2 worm cellular contexts compared by ENCODE assay signal in the genomic region with DNA sequence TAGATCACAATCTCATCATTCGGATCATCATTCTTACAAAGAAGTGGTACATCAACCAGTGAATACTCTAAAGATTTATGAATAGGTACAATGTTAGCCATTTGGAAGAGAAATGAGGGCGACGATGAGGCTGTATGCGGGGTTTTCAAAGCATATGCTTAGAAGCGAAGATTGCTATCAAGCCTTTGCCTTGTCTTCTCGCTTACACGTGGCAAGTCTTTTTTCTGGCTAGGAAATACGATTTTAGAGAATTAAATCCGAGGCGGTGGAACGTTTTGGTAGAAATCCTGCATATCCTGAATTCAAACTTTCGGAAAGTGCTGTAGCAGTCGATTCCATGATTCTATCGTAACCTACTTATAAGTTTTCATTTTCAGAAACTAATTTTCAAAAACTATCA.
TF ChIP-seq lines count a peak whose summit lies in the region.

Gene T22D1.18, minus strand, starts transcription at position 101 of the 400 bp plus-strand sequence.

TF ChIP-seq in whole organism, L1 larva, 84 proteins besides CTCF, POLR2A, EP300 and RAD21:
- peak; percentile 67 for TF ChIP-seq nhr-85 (tag; lab: Kevin White, UChicago)
- no peak for TF ChIP-seq blmp-1 (tag; optimal IDR thresholded peaks at IDR 0.05; lab: Kevin White, UChicago)
TF ChIP-seq in whole organism, L1 larva: peak in this region for 1.

TF ChIP-seq in whole organism, L4 larva, 104 proteins besides CTCF, POLR2A, EP300 and RAD21:
- no peak for TF ChIP-seq Y48G9A.11 (GFP tag; IDR thresholded peaks at IDR 0.05; lab: Robert Waterston, UW)
- no peak for TF ChIP-seq nhr-111 (GFP tag; optimal IDR thresholded peaks at IDR 0.05; lab: Kevin White, UChicago)
- 0 out of 2 replicates have a peak, but pooled peaks have one; percentile 8 for TF ChIP-seq tra-1 (GFP tag; IDR thresholded peaks at IDR 0.05; lab: Robert Waterston, UW)
